Fruit fly (Drosophila melanogaster): Measurements from ENCODE around the gene CG13771.

The CG13771 gene

dm6 chr2L:6612477-6613004 is 50.9 kb downstream of the CG13771 start (continued):
- TF ChIP-seq CG42726 (GFP tag; IDR thresholded peaks at IDR 0.05; ENCODE audit: partially characterized antibody) (peak; percentile 62), CG31224 (GFP tag; IDR thresholded peaks at IDR 0.05) (peak; percentile 99), ken (GFP tag; IDR thresholded peaks at IDR 0.05) (peak; percentile 100), seq (GFP tag; IDR thresholded peaks at IDR 0.05) (peak; percentile 100), tin (GFP tag; optimal IDR thresholded peaks at IDR 0.05) (peak; percentile 100), Atf3 (GFP tag; optimal IDR thresholded peaks at IDR 0.05) (peak; percentile 100), HLH54F (GFP tag; optimal IDR thresholded peaks at IDR 0.05) (peak; percentile 100), CG2678 (tag; optimal IDR thresholded peaks at IDR 0.05) (peak; percentile 100), Opbp (GFP tag; IDR thresholded peaks at IDR 0.05; ENCODE audit: partially characterized antibody) (peak; percentile 51; the same call in 1 of the 3 replicates), MBD-R2 (GFP tag; IDR thresholded peaks at IDR 0.05) (peak; percentile 100), CG5245 (GFP tag; optimal IDR thresholded peaks at IDR 0.05) (peak; percentile 100), psq (GFP tag; optimal IDR thresholded peaks at IDR 0.05) (peak; percentile 99), Xbp1 (GFP tag; optimal IDR thresholded peaks at IDR 0.05) (peak; percentile 100), ci (GFP tag; IDR thresholded peaks at IDR 0.05) (peak; percentile 100), CG7963 (GFP tag; IDR thresholded peaks at IDR 0.05; ENCODE audit: partially characterized antibody) (peak; percentile 18; the same call in 1 of the 3 replicates), tap (tag; optimal IDR thresholded peaks at IDR 0.05) (peak; percentile 100), Fer3 (tag; optimal IDR thresholded peaks at IDR 0.05) (peak; percentile 100), bowl (GFP tag; IDR thresholded peaks at IDR 0.05) (peak; percentile 100), CG2120 (GFP tag; optimal IDR thresholded peaks at IDR 0.05) (peak; percentile 100), wor (GFP tag; IDR thresholded peaks at IDR 0.05) (peak; percentile 100), Sin3A (optimal IDR thresholded peaks at IDR 0.05) (no peak), CG17385 (GFP tag; optimal IDR thresholded peaks at IDR 0.05) (peak; percentile 100), danr (GFP tag; IDR thresholded peaks at IDR 0.05) (peak; percentile 100), CG5180 (GFP tag; optimal IDR thresholded peaks at IDR 0.05) (peak; percentile 96), Atf6 (GFP tag; IDR thresholded peaks at IDR 0.05) (peak; percentile 100), CG10979 (tag; optimal IDR thresholded peaks at IDR 0.05) (peak; percentile 100), Ravus (GFP tag; IDR thresholded peaks at IDR 0.05) (peak; percentile 100), tna (GFP tag; IDR thresholded peaks at IDR 0.05; ENCODE audit: partially characterized antibody) (peak; percentile 42; the same call in 1 of the 2 replicates), luna (GFP tag; optimal IDR thresholded peaks at IDR 0.05) (peak; percentile 100), kni (GFP tag; optimal IDR thresholded peaks at IDR 0.05) (peak; percentile 100), CG16863 (GFP tag; optimal IDR thresholded peaks at IDR 0.05) (peak; percentile 100), dan (GFP tag; IDR thresholded peaks at IDR 0.05) (peak; percentile 99), gt (GFP tag; IDR thresholded peaks at IDR 0.05) (peak; percentile 100), schlank (tag; optimal IDR thresholded peaks at IDR 0.05) (peak; percentile 100), CG1024 (GFP tag; IDR thresholded peaks at IDR 0.05) (peak; percentile 99), exex (tag; optimal IDR thresholded peaks at IDR 0.05) (peak; percentile 100), CG8281 (tag; optimal IDR thresholded peaks at IDR 0.05) (peak; percentile 97), CG13287 (GFP tag; IDR thresholded peaks at IDR 0.05; ENCODE audit: partially characterized antibody) (peak; percentile 55; the same call in 1 of the 2 replicates), HHEX (GFP tag; optimal IDR thresholded peaks at IDR 0.05) (peak; percentile 100), Sox102F (GFP tag; optimal IDR thresholded peaks at IDR 0.05) (peak; percentile 100), z (GFP tag; IDR thresholded peaks at IDR 0.05) (peak; percentile 92), CG17328 (GFP tag; IDR thresholded peaks at IDR 0.05) (peak; percentile 100), fd64A (GFP tag; optimal IDR thresholded peaks at IDR 0.05) (peak; percentile 100), CG2875 (GFP tag; optimal IDR thresholded peaks at IDR 0.05) (peak; percentile 100), Nf-YC (tag; optimal IDR thresholded peaks at IDR 0.05) (peak; percentile 97), CG14441 (GFP tag; IDR thresholded peaks at IDR 0.05) (peak; percentile 100), Ada2b (GFP tag; IDR thresholded peaks at IDR 0.05) (peak; percentile 100), Atf-2 (GFP tag; optimal IDR thresholded peaks at IDR 0.05) (peak; percentile 100), CG15269 (tag; optimal IDR thresholded peaks at IDR 0.05) (peak; percentile 100), Med (GFP tag) (peak; percentile 100)
